Fruit fly (Drosophila melanogaster) whole organism, embryonic: ENCODE measurements around the gene Pop4.

Source experiments
- ATbp ChIP-seq: fragments of 200-800 bp; sonication (Bioruptor generic); optimal IDR thresholded peaks from 2 replicates; lab custom pipeline; 2017; ENCODE audit warnings: missing biosample characterization, mild to moderate bottlenecking, missing genetic modification characterization, missing genetic modification reagents
- Bgb ChIP-seq: fragments of 200-800 bp; sonication (Bioruptor generic); IDR thresholded peaks from 2 replicates; pipeline ENCODE4 v1.3.6; 2022; ENCODE audit warnings: missing biosample characterization, missing genetic modification characterization; ENCODE audit not compliant: partially characterized antibody
- Blimp-1 ChIP-seq: fragments of 200-800 bp; sonication (Bioruptor generic); optimal IDR thresholded peaks from 3 replicates; lab custom pipeline; 2018; ENCODE audit warnings: missing biosample characterization, missing genetic modification characterization, mild to moderate bottlenecking, moderate library complexity, missing genetic modification reagents
- CG11456 ChIP-seq: fragments of 200-800 bp; sonication (Bioruptor generic); IDR thresholded peaks from 3 replicates; pipeline ENCODE4 v1.3.6; 2022; ENCODE audit warnings: missing biosample characterization, missing genetic modification characterization
- CG12391 ChIP-seq: fragments of 200-800 bp; sonication (Bioruptor generic); optimal IDR thresholded peaks from 3 replicates; lab custom pipeline; 2018; ENCODE audit warnings: missing biosample characterization, mild to moderate bottlenecking, missing genetic modification characterization, moderate library complexity
- CG13287 ChIP-seq: fragments of 200-800 bp; sonication (Bioruptor generic); IDR thresholded peaks from 2 replicates; pipeline ENCODE4 v1.3.6; 2022; ENCODE audit warnings: missing biosample characterization, missing genetic modification characterization; ENCODE audit not compliant: partially characterized antibody
- CG13624 ChIP-seq: fragments of 200-800 bp; sonication (Bioruptor generic); optimal IDR thresholded peaks from 2 replicates; lab custom pipeline; 2016; ENCODE audit warnings: missing biosample characterization, missing genetic modification characterization
- CG14710 ChIP-seq: fragments of 200-800 bp; sonication (Bioruptor generic); optimal IDR thresholded peaks from 3 replicates; lab custom pipeline; 2019; ENCODE audit warnings: missing biosample characterization, mild to moderate bottlenecking, missing genetic modification characterization, moderate library complexity
- CG15011 ChIP-seq: fragments of 200-800 bp; sonication (Bioruptor generic); optimal IDR thresholded peaks from 3 replicates; lab custom pipeline; 2018; ENCODE audit warnings: missing biosample characterization, mild to moderate bottlenecking, missing genetic modification characterization
- CG15514 ChIP-seq: fragments of 200-800 bp; sonication (Bioruptor generic); optimal IDR thresholded peaks from 3 replicates; lab custom pipeline; 2017; ENCODE audit warnings: missing biosample characterization, missing genetic modification characterization, mild to moderate bottlenecking, moderate library complexity, missing genetic modification reagents
- CG1603 ChIP-seq: fragments of 200-800 bp; sonication (Bioruptor generic); optimal IDR thresholded peaks from 2 replicates; lab custom pipeline; 2019; ENCODE audit warnings: missing biosample characterization, mild to moderate bottlenecking, missing genetic modification characterization, moderate library complexity
- CG17361 ChIP-seq: fragments of 200-800 bp; sonication (Bioruptor generic); IDR thresholded peaks from 3 replicates; pipeline ENCODE4 v1.3.6; 2022; ENCODE audit warnings: missing biosample characterization, missing genetic modification characterization
- CG17912 ChIP-seq: fragments of 200-800 bp; sonication (Bioruptor generic); optimal IDR thresholded peaks from 2 replicates; lab custom pipeline; 2018; ENCODE audit warnings: missing biosample characterization, mild to moderate bottlenecking, missing genetic modification characterization
- CG1792 ChIP-seq: fragments of 200-800 bp; sonication (Bioruptor generic); optimal IDR thresholded peaks from 2 replicates; lab custom pipeline; 2016; ENCODE audit warnings: missing biosample characterization, missing genetic modification characterization
- CG2120 ChIP-seq: fragments of 200-800 bp; sonication (Bioruptor generic); optimal IDR thresholded peaks from 3 replicates; lab custom pipeline; 2016; ENCODE audit warnings: missing biosample characterization, missing genetic modification characterization
- CG32532 ChIP-seq: fragments of 200-800 bp; sonication (Bioruptor generic); IDR thresholded peaks from 2 replicates; pipeline ENCODE4 v1.3.6; 2022; ENCODE audit warnings: missing biosample characterization, missing genetic modification characterization
- CG3726 ChIP-seq: fragments of 200-800 bp; sonication (Bioruptor generic); IDR thresholded peaks from 3 replicates; pipeline ENCODE4, ENCODE4 v1.3.6; 2022; ENCODE audit warnings: missing biosample characterization, missing genetic modification characterization
- CG3995 ChIP-seq: fragments of 200-800 bp; sonication (Bioruptor generic); optimal IDR thresholded peaks from 3 replicates; lab custom pipeline; 2016; ENCODE audit warnings: missing biosample characterization, missing genetic modification characterization
- CG6813 ChIP-seq: fragments of 200-800 bp; sonication (Bioruptor generic); optimal IDR thresholded peaks from 2 replicates; lab custom pipeline; 2017; ENCODE audit warnings: missing biosample characterization, missing genetic modification characterization, mild to moderate bottlenecking, moderate library complexity, missing genetic modification reagents
- CG7556 ChIP-seq: fragments of 200-800 bp; sonication (Bioruptor generic); optimal IDR thresholded peaks from 2 replicates; lab custom pipeline; 2017; ENCODE audit warnings: missing biosample characterization, mild to moderate bottlenecking, missing genetic modification characterization
- CG9876 ChIP-seq: fragments of 200-800 bp; sonication (Bioruptor generic); optimal IDR thresholded peaks from 2 replicates; lab custom pipeline; 2016; ENCODE audit warnings: missing biosample characterization, missing genetic modification characterization
- Dp ChIP-seq: fragments of 200-800 bp; sonication (Bioruptor generic); optimal IDR thresholded peaks from 2 replicates; lab custom pipeline; 2018; ENCODE audit warnings: missing biosample characterization, mild to moderate bottlenecking, missing genetic modification characterization, moderate library complexity
- H2.0 ChIP-seq: fragments of 200-800 bp; sonication (Bioruptor generic); IDR thresholded peaks from 2 replicates; pipeline ENCODE4 v1.3.6; 2022; ENCODE audit warnings: missing biosample characterization, missing genetic modification characterization
- HHEX ChIP-seq: fragments of 200-800 bp; sonication (Bioruptor generic); optimal IDR thresholded peaks from 3 replicates; lab custom pipeline; 2017; ENCODE audit warnings: missing biosample characterization, mild to moderate bottlenecking, missing genetic modification characterization, missing genetic modification reagents
- Myb ChIP-seq: fragments of 200-800 bp; sonication (Bioruptor generic); optimal IDR thresholded peaks from 2 replicates; lab custom pipeline; 2016; ENCODE audit warnings: missing biosample characterization, missing genetic modification characterization
- Oli ChIP-seq: fragments of 200-800 bp; sonication (Bioruptor generic); optimal IDR thresholded peaks from 2 replicates; lab custom pipeline; 2018; ENCODE audit warnings: missing biosample characterization, mild to moderate bottlenecking, missing genetic modification characterization, moderate library complexity
- Opbp ChIP-seq: fragments of 200-800 bp; sonication (Bioruptor generic); IDR thresholded peaks from 3 replicates; pipeline ENCODE4 v1.3.6; 2022; ENCODE audit warnings: missing biosample characterization, missing genetic modification characterization; ENCODE audit not compliant: partially characterized antibody
- Ptx1 ChIP-seq: fragments of 200-800 bp; sonication (Bioruptor generic); IDR thresholded peaks from 2 replicates; pipeline ENCODE4 v1.3.6; 2022; ENCODE audit warnings: missing biosample characterization, missing genetic modification characterization
- Ravus ChIP-seq: fragments of 200-800 bp; sonication (Bioruptor generic); IDR thresholded peaks from 2 replicates; pipeline ENCODE4 v1.3.6; 2022; ENCODE audit warnings: missing biosample characterization, missing genetic modification characterization
- Sin3A ChIP-seq: fragments of >200 bp; optimal IDR thresholded peaks from 2 replicates; lab custom pipeline; 2018
- Sox100B ChIP-seq: fragments of 200-800 bp; sonication (Bioruptor generic); optimal IDR thresholded peaks from 3 replicates; lab custom pipeline; 2018; ENCODE audit warnings: missing biosample characterization, mild to moderate bottlenecking, missing genetic modification characterization
- ase ChIP-seq: fragments of 200-800 bp; sonication (Bioruptor generic); IDR thresholded peaks from 3 replicates; pipeline ENCODE4 v1.3.6; 2022; ENCODE audit warnings: missing biosample characterization, missing genetic modification characterization
- bbx ChIP-seq: fragments of 200-800 bp; sonication (Bioruptor generic); IDR thresholded peaks from 2 replicates; pipeline ENCODE4 v1.3.6; 2022; ENCODE audit warnings: missing biosample characterization, missing genetic modification characterization; ENCODE audit not compliant: partially characterized antibody
- ci ChIP-seq: fragments of 200-800 bp; sonication (Bioruptor generic); IDR thresholded peaks from 3 replicates; pipeline ENCODE4 v1.3.6; 2022; ENCODE audit warnings: missing biosample characterization, missing genetic modification characterization
- fd96Cb ChIP-seq: fragments of 200-800 bp; sonication (Bioruptor generic); optimal IDR thresholded peaks from 2 replicates; lab custom pipeline; 2018; ENCODE audit warnings: missing biosample characterization, mild to moderate bottlenecking, missing genetic modification characterization, moderate library complexity
- ftz-f1 ChIP-seq: fragments of 200-800 bp; sonication (Bioruptor generic); optimal IDR thresholded peaks from 2 replicates; lab custom pipeline; 2016; ENCODE audit warnings: missing biosample characterization, missing genetic modification characterization
- fu2 ChIP-seq: fragments of 200-800 bp; sonication (Bioruptor generic); optimal IDR thresholded peaks from 2 replicates; lab custom pipeline; 2016; ENCODE audit warnings: missing biosample characterization, missing genetic modification characterization
- gce ChIP-seq: fragments of 200-800 bp; sonication (Bioruptor generic); IDR thresholded peaks from 3 replicates; pipeline ENCODE4 v1.3.6; 2022; ENCODE audit warnings: missing biosample characterization, missing genetic modification characterization
- hb ChIP-seq: fragments of 200-800 bp; sonication (Bioruptor generic); IDR thresholded peaks from 3 replicates; pipeline ENCODE4 v1.3.6; 2022; ENCODE audit warnings: missing biosample characterization, missing genetic modification characterization; ENCODE audit not compliant: partially characterized antibody
- ind ChIP-seq: fragments of 200-800 bp; sonication (Bioruptor generic); optimal IDR thresholded peaks from 3 replicates; lab custom pipeline; 2016; ENCODE audit warnings: missing biosample characterization, missing genetic modification characterization
- jigr1 ChIP-seq: fragments of 200-800 bp; sonication (Bioruptor generic); IDR thresholded peaks from 3 replicates; pipeline ENCODE4 v1.3.6; 2022; ENCODE audit warnings: missing biosample characterization, missing genetic modification characterization
- kah ChIP-seq: fragments of 200-800 bp; sonication (Bioruptor generic); optimal IDR thresholded peaks from 2 replicates; lab custom pipeline; 2018; ENCODE audit warnings: missing biosample characterization, mild to moderate bottlenecking, missing genetic modification characterization
- kay ChIP-seq: fragments of 200-800 bp; sonication (Bioruptor generic); optimal IDR thresholded peaks from 2 replicates; lab custom pipeline; 2016; ENCODE audit warnings: missing biosample characterization, missing genetic modification characterization
- row ChIP-seq: fragments of 200-800 bp; sonication (Bioruptor generic); IDR thresholded peaks from 3 replicates; pipeline ENCODE4 v1.3.6; 2022; ENCODE audit warnings: missing biosample characterization, missing genetic modification characterization
- run ChIP-seq: fragments of 200-800 bp; sonication (Bioruptor generic); optimal IDR thresholded peaks from 3 replicates; lab custom pipeline; 2018; ENCODE audit warnings: missing biosample characterization, mild to moderate bottlenecking, missing genetic modification characterization
- salm ChIP-seq: fragments of 200-800 bp; sonication (Bioruptor generic); optimal IDR thresholded peaks from 2 replicates; lab custom pipeline; 2018; ENCODE audit warnings: missing biosample characterization, mild to moderate bottlenecking, missing genetic modification characterization
- schlank ChIP-seq: fragments of 200-800 bp; sonication (Bioruptor generic); optimal IDR thresholded peaks from 2 replicates; lab custom pipeline; 2018; ENCODE audit warnings: missing biosample characterization, mild to moderate bottlenecking, missing genetic modification characterization
- stwl ChIP-seq: fragments of 200-800 bp; sonication (Bioruptor generic); optimal IDR thresholded peaks from 3 replicates; lab custom pipeline; 2018; ENCODE audit warnings: missing biosample characterization, mild to moderate bottlenecking, missing genetic modification characterization, moderate library complexity
- trem ChIP-seq: fragments of 200-800 bp; optimal IDR thresholded peaks from 3 replicates; lab custom pipeline; 2019; ENCODE audit warnings: missing biosample characterization, mild to moderate bottlenecking, missing genetic modification characterization, moderate library complexity
- tup ChIP-seq: fragments of 200-800 bp; sonication (Bioruptor generic); optimal IDR thresholded peaks from 2 replicates; lab custom pipeline; 2016; ENCODE audit warnings: missing biosample characterization, mild to moderate bottlenecking, missing genetic modification characterization, moderate library complexity
- zen2 ChIP-seq: fragments of 200-800 bp; sonication (Bioruptor generic); IDR thresholded peaks from 3 replicates; pipeline ENCODE4 v1.3.6; 2022; ENCODE audit warnings: missing biosample characterization, missing genetic modification characterization; ENCODE audit not compliant: partially characterized antibody

Gene Pop4

DNA sequence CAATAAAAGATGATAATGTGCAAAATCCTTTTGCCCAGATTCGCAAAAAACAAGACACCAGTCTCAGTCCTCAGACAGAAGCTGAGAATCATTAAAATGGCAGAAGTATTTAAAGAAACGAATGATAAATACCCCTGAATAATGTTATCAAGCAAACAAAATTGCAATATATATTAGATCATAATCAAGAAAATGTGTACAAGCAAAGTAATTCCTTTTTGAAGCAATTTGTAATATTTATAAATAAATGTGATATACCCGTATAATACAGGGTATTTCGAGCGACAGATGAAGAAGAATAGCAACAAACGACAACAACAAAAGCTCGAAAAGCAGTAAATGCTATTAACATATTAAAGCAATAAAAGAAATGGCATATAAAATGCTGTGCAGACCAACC is 20.4 kb downstream of the Pop4 start (continued):
- no peak for TF ChIP-seq hb (GFP tag; lab: Robert Waterston, UW)
- TF ChIP-seq CG32532: no peak
- TF ChIP-seq Sin3A (lab: Kevin White, UChicago): no peak
- TF ChIP-seq CG14710: peak; percentile 4
- TF ChIP-seq CG13624 (GFP tag; lab: Kevin White, UChicago): no peak
- TF ChIP-seq ci (GFP tag; lab: Robert Waterston, UW): peak; percentile 49; the same call in 1 of the 3 replicates
- TF ChIP-seq CG7556 (GFP tag; lab: Kevin White, UChicago): peak; percentile 13
- TF ChIP-seq run (tag; lab: Kevin White, UChicago): no peak
- TF ChIP-seq H2.0 (GFP tag; lab: Robert Waterston, UW): no peak
- no peak for TF ChIP-seq CG3726 (GFP tag; lab: Robert Waterston, UW)
- TF ChIP-seq Sox100B (GFP tag; lab: Kevin White, UChicago): no peak
- TF ChIP-seq Oli (tag; lab: Kevin White, UChicago): peak; percentile 28
- TF ChIP-seq Opbp: no peak
- no peak for TF ChIP-seq jigr1 (GFP tag; lab: Robert Waterston, UW)
- no peak for TF ChIP-seq salm (tag; lab: Kevin White, UChicago)
- no peak for TF ChIP-seq ATbp (GFP tag; lab: Kevin White, UChicago)
- no peak for TF ChIP-seq CG6813 (GFP tag; lab: Kevin White, UChicago)
- peak; percentile 9 for TF ChIP-seq ind (GFP tag; lab: Kevin White, UChicago)
- peak; percentile 29 for TF ChIP-seq fd96Cb (tag; lab: Kevin White, UChicago)
- no peak for TF ChIP-seq CG1792 (GFP tag; lab: Kevin White, UChicago)
- TF ChIP-seq CG9876: no peak
- peak; percentile 14 for TF ChIP-seq trem (tag; lab: Kevin White, UChicago)
- no peak for TF ChIP-seq Ravus
- no peak for TF ChIP-seq kay (GFP tag; lab: Kevin White, UChicago)
- TF ChIP-seq CG15514 (GFP tag; lab: Kevin White, UChicago): no peak
- TF ChIP-seq schlank: no peak
- 0 out of 3 replicates have a peak, but pooled peaks have one; percentile 45 for TF ChIP-seq CG17361 (GFP tag; lab: Robert Waterston, UW)
- TF ChIP-seq fu2 (GFP tag; lab: Kevin White, UChicago): no peak
- TF ChIP-seq row (GFP tag; lab: Robert Waterston, UW): peak; percentile 65
- no peak for TF ChIP-seq CG11456 (GFP tag; lab: Robert Waterston, UW)
- TF ChIP-seq Bgb (GFP tag; lab: Robert Waterston, UW): no peak
- TF ChIP-seq gce (GFP tag; lab: Robert Waterston, UW): no peak
- TF ChIP-seq CG3995 (GFP tag; lab: Kevin White, UChicago): no peak
- TF ChIP-seq ase (GFP tag; lab: Robert Waterston, UW): no peak
- TF ChIP-seq CG2120 (GFP tag; lab: Kevin White, UChicago): no peak
- peak; percentile 45 for TF ChIP-seq Blimp-1
- no peak for TF ChIP-seq ftz-f1 (GFP tag; lab: Kevin White, UChicago)
- TF ChIP-seq tup (GFP tag; lab: Kevin White, UChicago): no peak
- no peak for TF ChIP-seq Myb
- TF ChIP-seq CG17912 (GFP tag; lab: Kevin White, UChicago): no peak
- TF ChIP-seq Dp (GFP tag; lab: Kevin White, UChicago): no peak
- no peak for TF ChIP-seq HHEX
- no peak for TF ChIP-seq CG15011
- no peak for TF ChIP-seq zen2 (GFP tag; lab: Robert Waterston, UW)
- no peak for TF ChIP-seq stwl
- no peak for TF ChIP-seq kah
- TF ChIP-seq bbx: no peak
- TF ChIP-seq CG12391 (tag; lab: Kevin White, UChicago): peak; percentile 35
- TF ChIP-seq CG1603 (tag; lab: Kevin White, UChicago): peak; percentile 9
- TF ChIP-seq CG13287 (GFP tag; lab: Robert Waterston, UW): no peak
- no peak for TF ChIP-seq Ptx1 (GFP tag; lab: Robert Waterston, UW)
